Worm (Caenorhabditis elegans) whole organism, late embryonic: ENCODE data around the gene usp-4.
A peak's percentile ranks its signal among the peaks of the same experiment; 100 is the strongest.

Experiments used
- C08G9.2 ChIP-seq: sonication (generic microtip); optimal IDR thresholded peaks from 2 replicates; lab custom pipeline; 2016; ENCODE audit warnings: mild to moderate bottlenecking, missing genetic modification characterization, moderate library complexity, missing compliant biosample characterization
- C38D4.7 ChIP-seq: fragments of 200-800 bp; sonication (Bioruptor generic); optimal IDR thresholded peaks from 2 replicates; lab custom pipeline; 2018; ENCODE audit warnings: mild to moderate bottlenecking, missing genetic modification characterization, moderate library complexity, missing compliant biosample characterization
- F13H6.1 ChIP-seq: sonication (generic microtip); optimal IDR thresholded peaks from 2 replicates; lab custom pipeline; 2016; ENCODE audit warnings: missing genetic modification characterization, missing compliant biosample characterization
- K02D7.2 ChIP-seq: sonication (generic microtip); optimal IDR thresholded peaks from 2 replicates; lab custom pipeline; 2017; ENCODE audit warnings: mild to moderate bottlenecking, missing genetic modification characterization, missing compliant biosample characterization
- K09A11.1 ChIP-seq: sonication (generic microtip); optimal IDR thresholded peaks from 2 replicates; lab custom pipeline; 2017; ENCODE audit warnings: antibody characterized with exemption, mild to moderate bottlenecking, missing genetic modification characterization, missing compliant biosample characterization; ENCODE audit not compliant: insufficient read depth
- T23F11.4 ChIP-seq: fragments of 200-800 bp; sonication (Bioruptor generic); optimal IDR thresholded peaks from 2 replicates; lab custom pipeline; 2018; ENCODE audit warnings: mild to moderate bottlenecking, missing genetic modification characterization, missing compliant biosample characterization
- ahr-1 ChIP-seq: sonication (generic microtip); optimal IDR thresholded peaks from 2 replicates; lab custom pipeline; 2016; ENCODE audit warnings: missing genetic modification characterization, missing compliant biosample characterization
- ama-1 ChIP-seq: fragments of 150-350 bp; optimal IDR thresholded peaks from 2 replicates; lab custom pipeline; 2014
- ceh-14 ChIP-seq: sonication (generic microtip); optimal IDR thresholded peaks from 2 replicates; lab custom pipeline; 2016; ENCODE audit warnings: missing genotype, missing genetic modification characterization, missing compliant biosample characterization
- ceh-18 ChIP-seq: sonication (generic microtip); optimal IDR thresholded peaks from 2 replicates; lab custom pipeline; 2016; ENCODE audit warnings: missing genetic modification characterization, missing compliant biosample characterization
- ceh-19 ChIP-seq: fragments of 200-800 bp; sonication (Bioruptor generic); optimal IDR thresholded peaks from 2 replicates; lab custom pipeline; 2018; ENCODE audit warnings: mild to moderate bottlenecking, missing genetic modification characterization, missing compliant biosample characterization
- ceh-2 ChIP-seq: sonication (generic microtip); optimal IDR thresholded peaks from 2 replicates; lab custom pipeline; 2016; ENCODE audit warnings: missing genotype, missing genetic modification characterization, missing compliant biosample characterization
- ceh-24 ChIP-seq: sonication (generic microtip); optimal IDR thresholded peaks from 2 replicates; lab custom pipeline; 2016; ENCODE audit warnings: mild to moderate bottlenecking, missing genetic modification characterization, missing compliant biosample characterization
- ceh-30 ChIP-seq: fragments of 150-350 bp; optimal IDR thresholded peaks from 2 replicates; lab custom pipeline; 2014; ENCODE audit warnings: missing biosample characterization, missing genetic modification characterization
- ceh-31 ChIP-seq: sonication (generic microtip); optimal IDR thresholded peaks from 2 replicates; lab custom pipeline; 2016; ENCODE audit warnings: missing genetic modification characterization, missing compliant biosample characterization
- ceh-34 ChIP-seq: sonication (generic microtip); optimal IDR thresholded peaks from 2 replicates; lab custom pipeline; 2016; ENCODE audit warnings: mild to moderate bottlenecking, missing genetic modification characterization, missing compliant biosample characterization
- ceh-48 ChIP-seq: sonication (generic microtip); optimal IDR thresholded peaks from 2 replicates; lab custom pipeline; 2016; ENCODE audit warnings: missing genetic modification characterization, inconsistent platforms, missing compliant biosample characterization
- ceh-6 ChIP-seq: fragments of 200-800 bp; sonication (Bioruptor generic); optimal IDR thresholded peaks from 2 replicates; lab custom pipeline; 2018; ENCODE audit warnings: mild to moderate bottlenecking, missing genetic modification characterization, missing compliant biosample characterization
- ceh-9 ChIP-seq: sonication (generic microtip); optimal IDR thresholded peaks from 2 replicates; lab custom pipeline; 2016; ENCODE audit warnings: mild to moderate bottlenecking, missing genetic modification characterization, inconsistent platforms, missing compliant biosample characterization
- che-1 ChIP-seq: sonication (generic microtip); optimal IDR thresholded peaks from 2 replicates; lab custom pipeline; 2016; ENCODE audit warnings: mild to moderate bottlenecking, missing genetic modification characterization, missing compliant biosample characterization
- dve-1 ChIP-seq: sonication (generic microtip); optimal IDR thresholded peaks from 2 replicates; lab custom pipeline; 2017; ENCODE audit warnings: antibody characterized with exemption, mild to moderate bottlenecking, missing genetic modification characterization, missing compliant biosample characterization
- elt-2 ChIP-seq: sonication (generic microtip); optimal IDR thresholded peaks from 2 replicates; lab custom pipeline; 2016; ENCODE audit warnings: missing genetic modification reagents, missing genetic modification characterization, missing compliant biosample characterization
- elt-4 ChIP-seq: sonication (generic microtip); optimal IDR thresholded peaks from 2 replicates; lab custom pipeline; 2016; ENCODE audit warnings: missing genetic modification characterization, missing compliant biosample characterization
- eyg-1 ChIP-seq: sonication (generic microtip); optimal IDR thresholded peaks from 2 replicates; lab custom pipeline; 2016; ENCODE audit warnings: missing genotype, missing genetic modification characterization, missing compliant biosample characterization
- fax-1 ChIP-seq: sonication (generic microtip); optimal IDR thresholded peaks from 2 replicates; lab custom pipeline; 2016; ENCODE audit warnings: missing genotype, missing genetic modification characterization, missing compliant biosample characterization
- fkh-10 ChIP-seq: fragments of 150-350 bp; optimal IDR thresholded peaks from 2 replicates; lab custom pipeline; 2014; ENCODE audit warnings: missing biosample characterization, missing genetic modification reagents, missing genetic modification characterization
- fkh-6 ChIP-seq: sonication (generic microtip); optimal IDR thresholded peaks from 2 replicates; lab custom pipeline; 2016; ENCODE audit warnings: missing genetic modification characterization, missing compliant biosample characterization
- gmeb-2 ChIP-seq: sonication (generic microtip); optimal IDR thresholded peaks from 2 replicates; lab custom pipeline; 2016; ENCODE audit warnings: missing genetic modification characterization, inconsistent platforms, missing compliant biosample characterization
- hlh-30 ChIP-seq: sonication (generic microtip); optimal IDR thresholded peaks from 2 replicates; lab custom pipeline; 2017; ENCODE audit warnings: antibody characterized with exemption, missing genetic modification characterization, missing compliant biosample characterization; ENCODE audit not compliant: insufficient read depth
- hlh-6 ChIP-seq: sonication (generic microtip); optimal IDR thresholded peaks from 2 replicates; lab custom pipeline; 2016; ENCODE audit warnings: missing genotype, missing genetic modification characterization, missing compliant biosample characterization
- hlh-8 ChIP-seq: sonication (generic microtip); optimal IDR thresholded peaks from 2 replicates; lab custom pipeline; 2016; ENCODE audit warnings: missing genotype, missing genetic modification characterization, missing compliant biosample characterization
- nfya-1 ChIP-seq: sonication (generic microtip); optimal IDR thresholded peaks from 2 replicates; lab custom pipeline; 2017; ENCODE audit warnings: missing genetic modification characterization, mild to moderate bottlenecking, missing compliant biosample characterization, antibody characterized with exemption, moderate library complexity
- nhr-232 ChIP-seq: sonication (generic microtip); optimal IDR thresholded peaks from 2 replicates; lab custom pipeline; 2016; ENCODE audit warnings: missing genetic modification characterization, missing compliant biosample characterization
- npax-4 ChIP-seq: sonication (generic microtip); optimal IDR thresholded peaks from 2 replicates; lab custom pipeline; 2016; ENCODE audit warnings: missing genetic modification characterization, missing compliant biosample characterization
- pag-3 ChIP-seq: sonication (generic microtip); optimal IDR thresholded peaks from 2 replicates; lab custom pipeline; 2016; ENCODE audit warnings: missing compliant biosample characterization, missing genetic modification characterization, borderline replicate concordance
- pat-9 ChIP-seq: fragments of 200-800 bp; sonication (Bioruptor generic); optimal IDR thresholded peaks from 2 replicates; lab custom pipeline; 2018; ENCODE audit warnings: mild to moderate bottlenecking, missing genetic modification characterization, moderate library complexity, missing compliant biosample characterization
- pax-1 ChIP-seq: fragments of 150-350 bp; optimal IDR thresholded peaks from 2 replicates; lab custom pipeline; 2014; ENCODE audit warnings: missing biosample characterization, missing genetic modification characterization
- pha-2 ChIP-seq: sonication (generic microtip); optimal IDR thresholded peaks from 2 replicates; lab custom pipeline; 2017; ENCODE audit warnings: mild to moderate bottlenecking, missing genetic modification characterization, missing compliant biosample characterization
- ref-2 ChIP-seq: sonication (generic microtip); optimal IDR thresholded peaks from 2 replicates; lab custom pipeline; 2016; ENCODE audit warnings: missing genetic modification characterization, missing compliant biosample characterization
- sdc-2 ChIP-seq: sonication (generic microtip); optimal IDR thresholded peaks from 2 replicates; lab custom pipeline; 2016; ENCODE audit warnings: missing genotype, missing genetic modification characterization, missing compliant biosample characterization
- sox-4 ChIP-seq: sonication (generic microtip); optimal IDR thresholded peaks from 2 replicates; lab custom pipeline; 2017; ENCODE audit warnings: mild to moderate bottlenecking, missing genetic modification characterization, inconsistent platforms, missing compliant biosample characterization
- syd-9 ChIP-seq: sonication (generic microtip); optimal IDR thresholded peaks from 2 replicates; lab custom pipeline; 2016; ENCODE audit warnings: mild to moderate bottlenecking, missing genetic modification characterization, moderate library complexity, missing compliant biosample characterization
- tbx-2 ChIP-seq: sonication (generic microtip); optimal IDR thresholded peaks from 2 replicates; lab custom pipeline; 2016; ENCODE audit warnings: missing genetic modification characterization, missing compliant biosample characterization
- tbx-7 ChIP-seq: sonication (generic microtip); optimal IDR thresholded peaks from 2 replicates; lab custom pipeline; 2016; ENCODE audit warnings: missing genotype, missing genetic modification characterization, missing compliant biosample characterization
- unc-3 ChIP-seq, 2 experiments: fragments of 200-800 bp in 1 of 2; sonication (Bioruptor generic) in 1 of 2; sonication (generic microtip) in 1 of 2; conservative IDR thresholded peaks in 1 of 2; optimal IDR thresholded peaks in 1 of 2; 2 replicates each; pipeline versions ENCODE4 v1.3.6 to Lab custom; 2016 to 2022; ENCODE audit warnings: missing compliant biosample characterization in 2 of 2, missing genetic modification characterization in 2 of 2, missing genetic modification reagents in 1 of 2
- unc-42 ChIP-seq: sonication (generic microtip); optimal IDR thresholded peaks from 2 replicates; lab custom pipeline; 2016; ENCODE audit warnings: missing genotype, missing genetic modification characterization, missing compliant biosample characterization
- unc-55 ChIP-seq: sonication (generic microtip); optimal IDR thresholded peaks from 2 replicates; lab custom pipeline; 2017; ENCODE audit warnings: missing biosample characterization, missing genetic modification reagents, missing genetic modification characterization
- unc-86 ChIP-seq: sonication (generic microtip); optimal IDR thresholded peaks from 2 replicates; lab custom pipeline; 2016; ENCODE audit warnings: missing genetic modification characterization, missing compliant biosample characterization
- ztf-16 ChIP-seq: sonication (generic microtip); optimal IDR thresholded peaks from 2 replicates; lab custom pipeline; 2017; ENCODE audit warnings: missing genetic modification characterization, missing compliant biosample characterization

usp-4 gene

DNA sequence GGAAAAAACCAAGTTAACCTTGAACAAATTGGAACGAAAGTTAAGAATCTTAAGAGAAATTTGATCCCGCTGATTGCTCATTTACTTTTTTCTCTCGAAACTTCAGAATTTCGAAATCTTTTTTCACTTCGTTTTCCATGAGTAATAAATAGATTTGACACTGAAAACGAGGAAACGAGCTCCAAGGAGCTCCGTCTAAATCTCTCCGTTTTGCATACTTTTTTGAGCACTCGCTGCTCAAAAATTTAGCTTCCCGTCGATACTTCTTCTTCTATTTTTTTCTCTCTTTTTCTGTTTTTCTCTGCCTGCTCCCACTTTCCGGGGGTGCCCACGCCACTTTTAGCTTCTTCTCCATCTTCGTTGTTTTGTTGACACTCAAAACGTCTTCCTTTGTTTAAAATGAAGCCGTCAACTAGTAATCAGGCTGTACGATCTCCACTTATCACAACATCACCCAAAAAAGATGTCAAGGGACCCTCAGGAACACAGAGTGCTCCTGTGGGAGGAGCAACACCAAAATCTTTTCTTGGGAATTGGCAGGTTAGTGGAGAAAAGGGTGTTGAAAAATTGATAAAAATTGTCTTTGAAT, 49.5 kb downstream of the usp-4 start, which contains the start of gene C17H12.10:
TSS of gene C17H12.10 (plus strand) at position 325 of the 589 bp plus-strand sequence.
- TF ChIP-seq ceh-19 (GFP tag; lab: Kevin White, UChicago): no peak
- TF ChIP-seq ceh-48: no peak
- peak; percentile 86 for TF ChIP-seq unc-42 (tag; lab: Kevin White, UChicago)
- peak; percentile 13 for TF ChIP-seq ceh-31 (tag; lab: Kevin White, UChicago)
- peak; percentile 15 for TF ChIP-seq ceh-18 (tag; lab: Kevin White, UChicago)
- no peak for TF ChIP-seq K02D7.2 (tag; lab: Kevin White, UChicago)

DNA sequence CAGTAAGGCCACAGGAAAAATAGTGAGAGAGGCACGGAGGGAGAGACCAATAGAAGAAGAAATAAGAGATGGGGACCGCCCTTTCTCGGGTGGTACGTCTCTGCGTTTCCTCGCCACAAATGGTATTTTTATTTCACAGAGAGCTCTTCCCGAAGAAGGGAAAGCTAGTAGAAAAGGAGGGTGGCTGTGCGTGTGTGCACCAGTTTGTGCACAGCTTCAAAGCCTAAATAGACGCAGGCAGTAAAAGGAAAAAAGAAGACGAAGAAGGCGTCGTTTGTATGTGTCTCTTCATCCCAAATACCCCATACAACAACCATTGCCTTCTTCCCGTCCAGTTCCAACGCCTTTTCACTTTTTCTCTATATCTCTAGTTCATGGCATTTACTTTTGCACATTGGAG, 52.6 kb downstream of the usp-4 start:
- no peak for TF ChIP-seq ceh-24 (tag; lab: Kevin White, UChicago)
- no peak for TF ChIP-seq ztf-16
- no peak for TF ChIP-seq F13H6.1 (tag; lab: Kevin White, UChicago)
- TF ChIP-seq unc-42 (tag; lab: Kevin White, UChicago): peak; percentile 59
- no peak for TF ChIP-seq sox-4 (tag; lab: Kevin White, UChicago)
- TF ChIP-seq ceh-48: no peak
- TF ChIP-seq pax-1 (tag; lab: Kevin White, UChicago): no peak
- TF ChIP-seq fkh-10 (GFP tag; lab: Kevin White, UChicago): peak; percentile 26
- peak; percentile 42 for TF ChIP-seq sdc-2 (tag; lab: Kevin White, UChicago)
- TF ChIP-seq syd-9 (tag; lab: Kevin White, UChicago): peak; percentile 52
- no peak for TF ChIP-seq unc-3 (GFP tag; conservative IDR thresholded peaks at IDR 0.05; lab: Robert Waterston, UW)
- TF ChIP-seq unc-3 (tag; optimal IDR thresholded peaks at IDR 0.05; lab: Kevin White, UChicago): no peak
- TF ChIP-seq ama-1: no peak
- peak; percentile 54 for TF ChIP-seq tbx-2 (tag; lab: Kevin White, UChicago)
- TF ChIP-seq pat-9 (tag; lab: Kevin White, UChicago): no peak
- no peak for TF ChIP-seq ceh-9
- TF ChIP-seq dve-1 (tag; lab: Kevin White, UChicago): no peak
- no peak for TF ChIP-seq unc-55 (GFP tag; lab: Kevin White, UChicago)
- peak; percentile 75 for TF ChIP-seq ceh-19 (GFP tag; lab: Kevin White, UChicago)
- TF ChIP-seq hlh-8 (tag; lab: Kevin White, UChicago): no peak
- TF ChIP-seq ceh-18 (tag; lab: Kevin White, UChicago): no peak
- no peak for TF ChIP-seq npax-4 (tag; lab: Kevin White, UChicago)
- no peak for TF ChIP-seq T23F11.4 (GFP tag; lab: Kevin White, UChicago)
- TF ChIP-seq eyg-1: no peak
- no peak for TF ChIP-seq ceh-30
- no peak for TF ChIP-seq ahr-1 (tag; lab: Kevin White, UChicago)
- no peak for TF ChIP-seq ceh-6 (GFP tag; lab: Kevin White, UChicago)
- no peak for TF ChIP-seq tbx-7 (tag; lab: Kevin White, UChicago)
- no peak for TF ChIP-seq fkh-6 (tag; lab: Kevin White, UChicago)
- TF ChIP-seq nhr-232: no peak
- peak; percentile 29 for TF ChIP-seq ceh-14 (tag; lab: Kevin White, UChicago)
- TF ChIP-seq unc-86 (tag; lab: Kevin White, UChicago): no peak
- no peak for TF ChIP-seq che-1 (tag; lab: Kevin White, UChicago)
- TF ChIP-seq K09A11.1: no peak
- no peak for TF ChIP-seq elt-4
- no peak for TF ChIP-seq gmeb-2 (tag; lab: Kevin White, UChicago)
- no peak for TF ChIP-seq hlh-6 (tag; lab: Kevin White, UChicago)
- TF ChIP-seq nfya-1 (tag; lab: Kevin White, UChicago): peak; percentile 70
- no peak for TF ChIP-seq elt-2 (tag; lab: Kevin White, UChicago)
- TF ChIP-seq K02D7.2 (tag; lab: Kevin White, UChicago): no peak
- no peak for TF ChIP-seq pag-3 (tag; lab: Kevin White, UChicago)
- TF ChIP-seq fax-1 (tag; lab: Kevin White, UChicago): no peak
- peak; percentile 3 for TF ChIP-seq C08G9.2 (tag; lab: Kevin White, UChicago)
- TF ChIP-seq ceh-31 (tag; lab: Kevin White, UChicago): peak; percentile 86
- no peak for TF ChIP-seq hlh-30 (tag; lab: Kevin White, UChicago)
- TF ChIP-seq pha-2: no peak
- no peak for TF ChIP-seq C38D4.7 (GFP tag; lab: Kevin White, UChicago)
- peak; percentile 68 for TF ChIP-seq ref-2 (tag; lab: Kevin White, UChicago)
- peak; percentile 82 for TF ChIP-seq ceh-34
- TF ChIP-seq ceh-2 (tag; lab: Kevin White, UChicago): no peak
